Worm (Caenorhabditis elegans) whole organism, L4 larva: ENCODE data around the gene C45G9.10.

ENCODE experiments used
- D1046.2 ChIP-seq: fragments of 200-800 bp; sonication (Bioruptor generic); IDR thresholded peaks from 2 replicates; pipeline ENCODE4 v1.3.6; 2022; ENCODE audit warnings: missing genetic modification characterization, missing compliant biosample characterization
- F49E8.2 ChIP-seq: sonication (generic microtip); optimal IDR thresholded peaks from 2 replicates; lab custom pipeline; 2016; ENCODE audit warnings: missing compliant biosample characterization, mild to moderate bottlenecking, missing genetic modification characterization, borderline replicate concordance
- T26A8.4 ChIP-seq: fragments of 200-800 bp; sonication (Bioruptor generic); IDR thresholded peaks from 2 replicates; pipeline ENCODE4 v1.3.6; 2022; ENCODE audit warnings: missing genetic modification characterization, missing compliant biosample characterization
- Y75B8A.6 ChIP-seq: fragments of 200-800 bp; sonication (Bioruptor generic); IDR thresholded peaks from 2 replicates; pipeline ENCODE4 v1.3.6; 2022; ENCODE audit warnings: missing genetic modification reagents, missing genetic modification characterization, missing compliant biosample characterization
- ZK337.2 ChIP-seq: fragments of 200-800 bp; sonication (Bioruptor generic); IDR thresholded peaks from 2 replicates; pipeline ENCODE4 v1.3.6; 2022; ENCODE audit warnings: missing genetic modification reagents, missing genetic modification characterization, missing compliant biosample characterization
- ZK546.5 ChIP-seq, 2 experiments: sonication (generic microtip); optimal IDR thresholded peaks; 2 replicates each; lab custom pipeline; 2017; ENCODE audit warnings: missing biosample characterization in 2 of 2, missing genetic modification characterization in 2 of 2
- aha-1 ChIP-seq: fragments of 150-350 bp; peaks from one replicate; lab custom pipeline; 2014; ENCODE audit warnings: missing biosample characterization, missing genetic modification characterization
- aly-2 ChIP-seq: sonication (generic microtip); optimal IDR thresholded peaks from 2 replicates; lab custom pipeline; 2018; ENCODE audit warnings: missing biosample characterization, missing genetic modification characterization
- ama-1 ChIP-seq: fragments of 150-350 bp; optimal IDR thresholded peaks from 2 replicates; lab custom pipeline; 2014; ENCODE audit warnings: inconsistent platforms, mixed read lengths
- ceh-20 ChIP-seq: fragments of 200-800 bp; sonication (Bioruptor generic); IDR thresholded peaks from 2 replicates; pipeline ENCODE4 v1.3.6; 2022; ENCODE audit warnings: missing genetic modification reagents, missing genetic modification characterization, missing compliant biosample characterization
- ceh-28 ChIP-seq: fragments of 150-350 bp; optimal IDR thresholded peaks from 2 replicates; lab custom pipeline; 2014; ENCODE audit warnings: missing biosample characterization, missing genetic modification reagents, missing genetic modification characterization
- ceh-82 ChIP-seq: sonication (generic microtip); optimal IDR thresholded peaks from 2 replicates; lab custom pipeline; 2017; ENCODE audit warnings: missing biosample characterization, missing genetic modification characterization
- daf-16 ChIP-seq, 3 experiments: sonication (generic microtip); optimal IDR thresholded peaks; 2 replicates each; lab custom pipeline; 2016 to 2017; ENCODE audit warnings: missing genetic modification characterization in 3 of 3, missing genetic modification reagents in 3 of 3, mild to moderate bottlenecking in 2 of 3, missing compliant biosample characterization in 2 of 3, missing biosample characterization in 1 of 3, moderate library complexity in 1 of 3
- daf-8 ChIP-seq: fragments of 200-800 bp; sonication (Bioruptor generic); IDR thresholded peaks from 2 replicates; pipeline ENCODE4 v1.3.6; 2022; ENCODE audit warnings: missing genetic modification characterization, missing compliant biosample characterization
- dmd-6 ChIP-seq: fragments of 200-800 bp; sonication (Bioruptor generic); IDR thresholded peaks from 2 replicates; pipeline ENCODE4 v1.3.6; 2022; ENCODE audit warnings: missing genetic modification reagents, missing genetic modification characterization, missing compliant biosample characterization
- egl-27 ChIP-seq: sonication (generic microtip); optimal IDR thresholded peaks from 3 replicates; lab custom pipeline; 2017; ENCODE audit warnings: missing biosample characterization, missing genetic modification reagents, missing genetic modification characterization
- hif-1 ChIP-seq, 2 experiments: sonication (generic microtip); optimal IDR thresholded peaks; 2 replicates each; lab custom pipeline; 2016 to 2017; ENCODE audit warnings: missing compliant biosample characterization in 2 of 2, missing genetic modification characterization in 2 of 2, missing genetic modification reagents in 2 of 2, missing genotype in 2 of 2, mild to moderate bottlenecking in 1 of 2
- hlh-11 ChIP-seq: fragments of 200-800 bp; sonication (Bioruptor generic); optimal IDR thresholded peaks from 2 replicates; lab custom pipeline; 2018; ENCODE audit warnings: mild to moderate bottlenecking, missing genetic modification characterization, missing compliant biosample characterization
- jun-1 ChIP-seq: fragments of 150-350 bp; optimal IDR thresholded peaks from 2 replicates; lab custom pipeline; 2014; ENCODE audit warnings: missing biosample characterization, missing genetic modification reagents, missing genetic modification characterization
- lim-7 ChIP-seq: fragments of 200-800 bp; sonication (Bioruptor generic); IDR thresholded peaks from 2 replicates; pipeline ENCODE4 v1.3.6; 2022; ENCODE audit warnings: missing genetic modification characterization, missing compliant biosample characterization
- lin-29 ChIP-seq: fragments of 200-800 bp; sonication (Bioruptor generic); IDR thresholded peaks from 2 replicates; pipeline ENCODE4 v1.3.6; 2022; ENCODE audit warnings: missing genetic modification reagents, missing genetic modification characterization, missing compliant biosample characterization
- lin-38 ChIP-seq: fragments of 200-800 bp; sonication (Bioruptor generic); IDR thresholded peaks from 2 replicates; pipeline ENCODE4 v1.3.6; 2022; ENCODE audit warnings: missing genetic modification reagents, missing genetic modification characterization, missing compliant biosample characterization
- lir-3 ChIP-seq: sonication (generic microtip); optimal IDR thresholded peaks from 2 replicates; lab custom pipeline; 2016; ENCODE audit warnings: mild to moderate bottlenecking, missing genetic modification characterization, missing compliant biosample characterization
- lsy-2 ChIP-seq, 2 experiments: fragments of 150-350 bp in 1 of 2; sonication (generic microtip) in 1 of 2; optimal IDR thresholded peaks; 2 replicates each; lab custom pipeline; 2014 to 2017; ENCODE audit warnings: missing biosample characterization in 2 of 2, missing genetic modification characterization in 2 of 2
- mdt-29 ChIP-seq: fragments of 200-800 bp; sonication (Bioruptor generic); IDR thresholded peaks from 2 replicates; pipeline ENCODE4 v1.3.6; 2022; ENCODE audit warnings: missing genetic modification reagents, missing genetic modification characterization, missing compliant biosample characterization
- mes-2 ChIP-seq: sonication (generic microtip); optimal IDR thresholded peaks from 2 replicates; lab custom pipeline; 2016; ENCODE audit warnings: missing genotype, mild to moderate bottlenecking, missing genetic modification characterization, missing compliant biosample characterization; ENCODE audit not compliant: poor library complexity, severe bottlenecking
- mxl-2 ChIP-seq: fragments of 200-800 bp; sonication (Bioruptor generic); conservative IDR thresholded peaks from 2 replicates; pipeline ENCODE4 v1.3.6; 2022; ENCODE audit warnings: missing genetic modification reagents, missing genetic modification characterization, missing compliant biosample characterization
- nhr-102 ChIP-seq: sonication (generic microtip); optimal IDR thresholded peaks from 2 replicates; lab custom pipeline; 2016; ENCODE audit warnings: mild to moderate bottlenecking, missing genetic modification characterization, moderate library complexity, missing compliant biosample characterization
- nhr-111 ChIP-seq: fragments of 200-800 bp; sonication (Bioruptor generic); optimal IDR thresholded peaks from 2 replicates; lab custom pipeline; 2018; ENCODE audit warnings: mild to moderate bottlenecking, missing genetic modification characterization, missing compliant biosample characterization
- php-3 ChIP-seq: fragments of 200-800 bp; sonication (Bioruptor generic); IDR thresholded peaks from 2 replicates; pipeline ENCODE4 v1.3.6; 2022; ENCODE audit warnings: missing genetic modification reagents, missing genetic modification characterization, missing compliant biosample characterization
- pqm-1 ChIP-seq: sonication (generic microtip); optimal IDR thresholded peaks from 2 replicates; lab custom pipeline; 2017; ENCODE audit warnings: missing biosample characterization, missing genetic modification characterization
- rbr-2 ChIP-seq: sonication (generic microtip); optimal IDR thresholded peaks from 2 replicates; lab custom pipeline; 2016; ENCODE audit warnings: missing genotype, missing genetic modification characterization, missing compliant biosample characterization
- snpc-1.2 ChIP-seq: fragments of 200-800 bp; sonication (Bioruptor generic); IDR thresholded peaks from 2 replicates; pipeline ENCODE4 v1.3.6; 2022; ENCODE audit warnings: missing genetic modification reagents, missing genetic modification characterization, missing compliant biosample characterization
- spr-1 ChIP-seq: sonication (generic microtip); optimal IDR thresholded peaks from 2 replicates; lab custom pipeline; 2016; ENCODE audit warnings: mild to moderate bottlenecking, missing genetic modification characterization, missing compliant biosample characterization
- unc-39 ChIP-seq: sonication (generic microtip); optimal IDR thresholded peaks from 2 replicates; lab custom pipeline; 2017; ENCODE audit warnings: missing biosample characterization, missing genetic modification characterization
- unc-62 ChIP-seq, 3 experiments: fragments of 150-350 bp in 1 of 3; sonication (generic microtip); optimal IDR thresholded peaks in 2 of 3; peaks in 1 of 3; 1 replicate in 1 of 3; 2 replicates in 2 of 3; lab custom pipeline; 2014 to 2017; ENCODE audit warnings: missing biosample characterization in 3 of 3, missing genetic modification characterization in 3 of 3, missing genetic modification reagents in 3 of 3, missing genotype in 1 of 3
- vab-7 ChIP-seq: fragments of 200-800 bp; sonication (Bioruptor generic); IDR thresholded peaks from 2 replicates; pipeline ENCODE4 v1.3.6; 2022; ENCODE audit warnings: missing genetic modification reagents, missing genetic modification characterization, missing compliant biosample characterization
- zag-1 ChIP-seq: fragments of 150-350 bp; optimal IDR thresholded peaks from 2 replicates; lab custom pipeline; 2014; ENCODE audit warnings: missing biosample characterization, missing genetic modification characterization
- zfp-2 ChIP-seq: sonication (generic microtip); optimal IDR thresholded peaks from 2 replicates; lab custom pipeline; 2016; ENCODE audit warnings: mild to moderate bottlenecking, missing genetic modification characterization, missing compliant biosample characterization
- ztf-11 ChIP-seq: fragments of 150-350 bp; optimal IDR thresholded peaks from 2 replicates; lab custom pipeline; 2014; ENCODE audit warnings: missing biosample characterization, missing genetic modification characterization
- ztf-7 ChIP-seq: fragments of 150-350 bp; optimal IDR thresholded peaks from 2 replicates; lab custom pipeline; 2014; ENCODE audit warnings: missing biosample characterization, missing genetic modification characterization

C45G9.10 gene

ce11 chrIII:5031375-5031836 lies 30.3 kb downstream of the C45G9.10 start (continued):
- peak; percentile 93 for TF ChIP-seq aha-1
- peak; percentile 78 for TF ChIP-seq lim-7 (GFP tag; lab: Robert Waterston, UW)
- peak; percentile 66 for TF ChIP-seq lin-29 (GFP tag; lab: Robert Waterston, UW)
- TF ChIP-seq jun-1, result peak; percentile 47
- peak; percentile 73 for TF ChIP-seq lir-3 (tag; lab: Kevin White, UChicago)

ce11 chrIII:5030629-5031028 lies 31.1 kb downstream of the C45G9.10 start, which contains the start of gene klp-6:
klp-6 (plus strand) TSS chrIII:5030929.
- no peak for TF ChIP-seq nhr-111
- no peak for TF ChIP-seq ceh-28 (tag; lab: Kevin White, UChicago)

DNA sequence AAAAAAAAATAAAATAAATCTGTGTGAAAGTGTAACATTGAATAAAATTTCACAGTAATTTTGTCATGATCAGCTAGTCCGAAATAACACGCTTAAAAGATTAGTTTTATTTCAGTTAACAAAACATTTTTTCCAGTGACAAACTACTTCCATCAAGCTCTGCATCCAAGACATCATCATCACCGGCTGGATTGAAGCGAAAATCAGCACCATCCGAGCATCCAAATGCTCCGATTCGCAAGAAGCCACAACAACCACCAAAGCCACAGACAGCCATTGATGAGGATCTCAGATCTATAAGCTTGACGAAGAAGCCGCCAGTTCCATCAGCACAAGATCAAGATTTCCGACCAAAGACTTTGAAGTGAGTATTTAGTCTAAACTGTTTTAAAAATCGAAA lies 34.5 kb downstream of the C45G9.10 start:
- TF ChIP-seq T26A8.4 (GFP tag; lab: Robert Waterston, UW) (peak; percentile 49; the same call in 1 of the 2 replicates), lin-38 (GFP tag; lab: Robert Waterston, UW) (0 out of 2 replicates have a peak, but pooled peaks have one; percentile 11), aha-1 (peak; percentile 78), nhr-111 (no peak)

DNA sequence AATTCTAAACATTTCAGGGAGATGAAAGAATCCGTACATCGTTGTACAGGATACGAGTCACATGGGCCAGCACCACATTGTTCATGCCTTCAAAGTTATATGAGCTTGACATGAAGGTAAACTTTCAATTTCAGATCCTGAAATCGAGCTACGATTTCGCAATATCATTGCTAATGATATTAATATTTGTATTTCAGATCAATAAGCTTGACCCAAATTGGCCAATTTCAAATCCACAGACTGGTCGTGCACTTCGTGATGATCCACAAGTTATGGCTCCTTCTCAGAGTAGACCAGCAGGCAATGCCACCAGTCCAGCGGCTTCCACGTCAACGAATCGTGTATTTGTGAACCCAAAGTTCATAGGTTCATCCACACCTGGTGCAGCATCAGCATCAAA lies 35.3 kb downstream of the C45G9.10 start:
- no peak for TF ChIP-seq dmd-6
- TF ChIP-seq aha-1, result peak; percentile 53
- TF ChIP-seq unc-62 (GFP tag; optimal IDR thresholded peaks at IDR 0.05 in 1 of 2; lab: Kevin White, UChicago), result peak in 1 of 2 experiments; percentile 60
- TF ChIP-seq unc-62 (tag; optimal IDR thresholded peaks at IDR 0.05; lab: Kevin White, UChicago), result no peak

DNA sequence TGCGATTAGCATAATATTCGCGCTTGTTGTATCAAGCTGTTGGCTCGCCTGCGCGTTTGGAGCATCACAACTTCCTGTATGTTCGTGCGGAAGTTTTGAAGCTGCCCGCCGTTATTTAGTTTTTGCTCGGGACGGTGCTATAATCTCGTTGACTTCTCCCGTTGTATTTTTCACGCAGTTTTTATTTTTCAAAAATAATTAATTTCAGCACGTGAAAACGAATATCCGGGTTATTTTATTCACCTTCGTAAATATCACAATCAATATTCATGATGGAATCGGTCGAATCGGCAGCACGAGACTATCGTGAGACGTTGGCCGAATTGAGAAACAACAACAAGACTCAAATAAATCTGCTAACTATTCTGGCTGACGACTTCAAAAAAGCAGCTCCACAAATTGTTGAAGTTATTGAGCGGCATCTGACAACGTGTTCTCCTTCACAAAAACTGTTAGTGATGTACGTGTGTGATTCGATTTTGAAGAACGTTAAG lies 36.5 kb downstream of the C45G9.10 start:
- no peak for TF ChIP-seq lim-7 (GFP tag; lab: Robert Waterston, UW)
- peak; percentile 60 for TF ChIP-seq T26A8.4 (GFP tag; lab: Robert Waterston, UW)
- TF ChIP-seq lsy-2 (tag; optimal IDR thresholded peaks at IDR 0.05; lab: Kevin White, UChicago), result peak in 1 of 2 experiments; percentile 55
- no peak for TF ChIP-seq D1046.2 (GFP tag; lab: Robert Waterston, UW)
- TF ChIP-seq ceh-82 (tag; lab: Kevin White, UChicago), result no peak
- peak; percentile 80 for TF ChIP-seq aha-1
- peak; percentile 79; the same call in 1 of the 2 replicates for TF ChIP-seq Y75B8A.6 (GFP tag; lab: Robert Waterston, UW)
- TF ChIP-seq mes-2, result no peak
- no peak for TF ChIP-seq egl-27 (tag; lab: Kevin White, UChicago)
- TF ChIP-seq dmd-6, result peak; percentile 49
- TF ChIP-seq ama-1 (lab: Kevin White, UChicago), result peak; percentile 80
- no peak for TF ChIP-seq aly-2 (tag; lab: Kevin White, UChicago)
- TF ChIP-seq mxl-2 (GFP tag; lab: Robert Waterston, UW), result no peak
- TF ChIP-seq ZK337.2, result 0 out of 2 replicates have a peak, but pooled peaks have one; percentile 26
- TF ChIP-seq pqm-1 (tag; lab: Kevin White, UChicago), result no peak
- no peak for TF ChIP-seq unc-39 (tag; lab: Kevin White, UChicago)
- no peak for TF ChIP-seq daf-8
- TF ChIP-seq nhr-102 (tag; lab: Kevin White, UChicago), result peak; percentile 53
- TF ChIP-seq daf-16 (GFP tag; optimal IDR thresholded peaks at IDR 0.05; lab: Kevin White, UChicago), result no peak
- TF ChIP-seq daf-16 (tag; optimal IDR thresholded peaks at IDR 0.05; lab: Kevin White, UChicago), result no peak
- TF ChIP-seq snpc-1.2 (GFP tag; lab: Robert Waterston, UW), result peak; percentile 41; the same call in 1 of the 2 replicates
- TF ChIP-seq ceh-20 (GFP tag; lab: Robert Waterston, UW), result peak; percentile 20; the same call in 1 of the 2 replicates
- TF ChIP-seq spr-1, result peak; percentile 29
- TF ChIP-seq F49E8.2, result no peak
- TF ChIP-seq hlh-11 (tag; lab: Kevin White, UChicago), result peak; percentile 15
- TF ChIP-seq rbr-2 (tag; lab: Kevin White, UChicago), result peak; percentile 46
- no peak for TF ChIP-seq zag-1 (tag; lab: Kevin White, UChicago)
- TF ChIP-seq zfp-2 (tag; lab: Kevin White, UChicago), result no peak
- TF ChIP-seq php-3 (GFP tag; lab: Robert Waterston, UW), result 0 out of 2 replicates have a peak, but pooled peaks have one; percentile 11
- TF ChIP-seq ZK546.5 (tag; optimal IDR thresholded peaks at IDR 0.05; lab: Kevin White, UChicago), result no peak
- no peak; the same call in 1 of the 2 replicates for TF ChIP-seq vab-7 (GFP tag; lab: Robert Waterston, UW)
- TF ChIP-seq ztf-11 (tag; lab: Kevin White, UChicago), result no peak
- 0 out of 2 replicates have a peak, but pooled peaks have one; percentile 43 for TF ChIP-seq mdt-29 (GFP tag; lab: Robert Waterston, UW)
- TF ChIP-seq hif-1 (tag; optimal IDR thresholded peaks at IDR 0.05; lab: Kevin White, UChicago), result peak in 1 of 2 experiments; percentile 43
- TF ChIP-seq ztf-7 (tag; lab: Kevin White, UChicago), result no peak
